Worm (Caenorhabditis elegans): ENCODE data around the gene idpc-1.

The idpc-1 gene

ce11 chrIII:11444796-11445386, 17.9 kb downstream of the idpc-1 start (continued):
- no peak for TF ChIP-seq nhr-48 (tag; optimal IDR thresholded peaks at IDR 0.05)
- no peak for TF ChIP-seq jun-1 (tag; optimal IDR thresholded peaks at IDR 0.05)
- TF ChIP-seq snpc-4 (tag; optimal IDR thresholded peaks at IDR 0.05): no peak
- peak; percentile 41 for TF ChIP-seq nhr-6 (tag; optimal IDR thresholded peaks at IDR 0.05)
- TF ChIP-seq nhr-77 (tag; optimal IDR thresholded peaks at IDR 0.05): no peak
- TF ChIP-seq Y105C5A.15 (GFP tag; IDR thresholded peaks at IDR 0.05): no peak
- peak; percentile 17 for TF ChIP-seq mep-1 (tag; optimal IDR thresholded peaks at IDR 0.05)
- TF ChIP-seq lsy-2 (tag; optimal IDR thresholded peaks at IDR 0.05): peak in 1 of 2 experiments; percentile 24
- TF ChIP-seq skn-1 (tag; optimal IDR thresholded peaks at IDR 0.05): no peak
- TF ChIP-seq dpl-1 (GFP tag; optimal IDR thresholded peaks at IDR 0.05): no peak

- no peak for TF ChIP-seq madf-9 (GFP tag; conservative IDR thresholded peaks at IDR 0.05)
- no peak for TF ChIP-seq jun-1 (tag; optimal IDR thresholded peaks at IDR 0.05)
- TF ChIP-seq R02D3.7 (tag; optimal IDR thresholded peaks at IDR 0.05): no peak
- TF ChIP-seq vab-7 (GFP tag; IDR thresholded peaks at IDR 0.05): no peak
- no peak for TF ChIP-seq nhr-41 (GFP tag; IDR thresholded peaks at IDR 0.05)
These were observed 19.8 kb downstream of the idpc-1 start for ce11 chrIII:11446826-11447225.

DNA sequence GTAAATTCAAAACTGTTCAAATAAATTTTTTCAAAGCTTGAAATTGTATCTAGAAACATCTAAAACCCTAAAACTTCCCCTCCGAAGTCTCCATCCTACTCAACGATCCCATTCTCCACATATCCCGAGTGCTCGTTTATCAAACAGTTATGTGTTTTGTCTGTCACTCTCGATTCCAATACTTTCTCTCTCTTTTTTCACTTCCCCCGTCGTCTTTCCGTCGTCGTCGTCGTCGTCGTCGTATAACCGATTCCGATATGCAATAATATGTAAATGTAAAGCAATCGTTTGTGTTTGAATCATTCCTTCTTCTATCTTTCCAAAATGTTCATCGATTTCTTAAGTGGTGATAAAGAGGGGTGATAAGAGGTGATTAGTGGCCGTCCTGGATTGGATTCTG, 21.3 kb downstream of the idpc-1 start:
- no peak for TF ChIP-seq zip-2 (tag; optimal IDR thresholded peaks at IDR 0.05)
- TF ChIP-seq ceh-28 (tag; optimal IDR thresholded peaks at IDR 0.05): no peak
- no peak for TF ChIP-seq mdl-1 (tag; optimal IDR thresholded peaks at IDR 0.05)
- TF ChIP-seq set-16 (GFP tag; IDR thresholded peaks at IDR 0.05): no peak
- TF ChIP-seq lir-3 (tag; optimal IDR thresholded peaks at IDR 0.05): no peak
- TF ChIP-seq ceh-62 (tag; optimal IDR thresholded peaks at IDR 0.05): no peak
- TF ChIP-seq nhr-25 (tag; optimal IDR thresholded peaks at IDR 0.05; ENCODE audit: borderline replicate concordance, insufficient read depth): no peak
- no peak for TF ChIP-seq hif-1 (tag; optimal IDR thresholded peaks at IDR 0.05)
- no peak for TF ChIP-seq nhr-42 (GFP tag; IDR thresholded peaks at IDR 0.05)
- no peak for TF ChIP-seq nhr-237 (tag; optimal IDR thresholded peaks at IDR 0.05)
- TF ChIP-seq snpc-1.2 (GFP tag; IDR thresholded peaks at IDR 0.05): no peak

- TF ChIP-seq lin-15B (tag; optimal IDR thresholded peaks at IDR 0.05) (no peak), lin-39 (tag; optimal IDR thresholded peaks at IDR 0.05) (no peak), set-16 (GFP tag; IDR thresholded peaks at IDR 0.05) (no peak), nhr-48 (tag; optimal IDR thresholded peaks at IDR 0.05) (no peak), F49E8.2 (tag; optimal IDR thresholded peaks at IDR 0.05; ENCODE audit: borderline replicate concordance) (no peak), lsy-2 (tag; optimal IDR thresholded peaks at IDR 0.05) (no peak), ceh-44 (GFP tag; IDR thresholded peaks at IDR 0.05) (no peak), tra-1 (GFP tag; IDR thresholded peaks at IDR 0.05) (no peak), nhr-11 (tag; optimal IDR thresholded peaks at IDR 0.05) (no peak), mdl-1 (tag; optimal IDR thresholded peaks at IDR 0.05) (no peak), egl-43 (GFP tag; IDR thresholded peaks at IDR 0.05) (no peak), F26F4.8 (GFP tag; conservative IDR thresholded peaks at IDR 0.05) (no peak), skn-1 (tag; optimal IDR thresholded peaks at IDR 0.05) (no peak), ces-1 (GFP tag; optimal IDR thresholded peaks at IDR 0.05) (no peak), nhr-111 (GFP tag; optimal IDR thresholded peaks at IDR 0.05) (no peak), F37D6.2 (tag; optimal IDR thresholded peaks at IDR 0.05) (no peak), pqm-1 (tag; optimal IDR thresholded peaks at IDR 0.05) (peak; percentile 36), unc-130 (GFP tag; optimal IDR thresholded peaks at IDR 0.05) (no peak), dpl-1 (GFP tag; optimal IDR thresholded peaks at IDR 0.05) (no peak), D1046.2 (GFP tag; IDR thresholded peaks at IDR 0.05) (no peak), zfp-3 (GFP tag; conservative IDR thresholded peaks at IDR 0.05) (no peak), cey-2 (tag; optimal IDR thresholded peaks at IDR 0.05; ENCODE audit: borderline replicate concordance, insufficient read depth) (no peak), dve-1 (tag; optimal IDR thresholded peaks at IDR 0.05; ENCODE audit: insufficient read depth) (peak; percentile 5), nhr-28 (tag; optimal IDR thresholded peaks at IDR 0.05) (peak; percentile 56), mxl-3 (GFP tag; optimal IDR thresholded peaks at IDR 0.05) (peak; percentile 35), Y105C5A.15 (GFP tag; IDR thresholded peaks at IDR 0.05) (no peak), mxl-2 (GFP tag; conservative IDR thresholded peaks at IDR 0.05) (no peak), lir-3 (tag; optimal IDR thresholded peaks at IDR 0.05) (no peak), tag-97 (GFP tag; IDR thresholded peaks at IDR 0.05) (no peak)
These were observed 24.4 kb downstream of the idpc-1 start for ce11 chrIII:11451380-11451779.
